Worm (Caenorhabditis elegans): ENCODE measurements around the gene vps-36.

The vps-36 gene

ce11 chrV:10960544-10960943 lies at the start of gene vps-36:
TSS of gene vps-36 (minus strand) at chrV:10960669.
- TF ChIP-seq T22C8.4 (GFP tag; IDR thresholded peaks at IDR 0.05), result no peak

ce11 chrV:11009124-11009524 lies 48.7 kb upstream of the vps-36 start:
- TF ChIP-seq ztf-29 (GFP tag; IDR thresholded peaks at IDR 0.05) (no peak), klf-2 (GFP tag; conservative IDR thresholded peaks at IDR 0.05) (no peak), T22C8.4 (GFP tag; IDR thresholded peaks at IDR 0.05) (no peak), cog-1 (tag; optimal IDR thresholded peaks at IDR 0.05) (no peak), tab-1 (GFP tag; IDR thresholded peaks at IDR 0.05) (no peak)

ce11 chrV:11007651-11008050 lies 47.2 kb upstream of the vps-36 start:
- TF ChIP-seq ref-1 (GFP tag; conservative IDR thresholded peaks at IDR 0.05) (no peak), ztf-29 (GFP tag; IDR thresholded peaks at IDR 0.05) (no peak), T22C8.4 (GFP tag; IDR thresholded peaks at IDR 0.05) (no peak), flt-1 (GFP tag; IDR thresholded peaks at IDR 0.05) (no peak), tab-1 (GFP tag; IDR thresholded peaks at IDR 0.05) (no peak), cog-1 (tag; optimal IDR thresholded peaks at IDR 0.05) (no peak), med-1 (GFP tag; optimal IDR thresholded peaks at IDR 0.05; ENCODE audit: insufficient read depth) (no peak), ztf-23 (GFP tag; IDR thresholded peaks at IDR 0.05) (no peak), klf-2 (GFP tag; conservative IDR thresholded peaks at IDR 0.05) (no peak)

- TF ChIP-seq ref-1 (GFP tag; conservative IDR thresholded peaks at IDR 0.05) (no peak), flt-1 (GFP tag; IDR thresholded peaks at IDR 0.05) (no peak), T22C8.4 (GFP tag; IDR thresholded peaks at IDR 0.05) (no peak), ztf-23 (GFP tag; IDR thresholded peaks at IDR 0.05) (no peak), klf-2 (GFP tag; conservative IDR thresholded peaks at IDR 0.05) (no peak)
Measured at ce11 chrV:11004094-11004493, 43.6 kb upstream of the vps-36 start.

ce11 chrV:11002434-11002833 lies 42.0 kb upstream of the vps-36 start, which contains the start of gene F53B7.4:
TSS of gene F53B7.4 (minus strand) at chrV:11002534.
- TF ChIP-seq ztf-23 (GFP tag; IDR thresholded peaks at IDR 0.05) (no peak), med-1 (GFP tag; optimal IDR thresholded peaks at IDR 0.05; ENCODE audit: insufficient read depth) (no peak), cog-1 (tag; optimal IDR thresholded peaks at IDR 0.05) (no peak), tab-1 (GFP tag; IDR thresholded peaks at IDR 0.05) (no peak), ztf-29 (GFP tag; IDR thresholded peaks at IDR 0.05) (no peak), klf-2 (GFP tag; conservative IDR thresholded peaks at IDR 0.05) (no peak), T22C8.4 (GFP tag; IDR thresholded peaks at IDR 0.05) (no peak), ref-1 (GFP tag; conservative IDR thresholded peaks at IDR 0.05) (no peak), flt-1 (GFP tag; IDR thresholded peaks at IDR 0.05) (no peak)

ce11 chrV:11000650-11001049 lies 40.2 kb upstream of the vps-36 start, which contains the start of gene isy-1:
TSS of gene isy-1 (minus strand) at chrV:11000699.
- TF ChIP-seq ztf-29 (GFP tag; IDR thresholded peaks at IDR 0.05) (no peak), ztf-23 (GFP tag; IDR thresholded peaks at IDR 0.05) (peak; percentile 82)

- no peak for TF ChIP-seq klf-2 (GFP tag; conservative IDR thresholded peaks at IDR 0.05)
- no peak for TF ChIP-seq med-1 (GFP tag; optimal IDR thresholded peaks at IDR 0.05; ENCODE audit: insufficient read depth)
- no peak for TF ChIP-seq cog-1 (tag; optimal IDR thresholded peaks at IDR 0.05)
- TF ChIP-seq tab-1 (GFP tag; IDR thresholded peaks at IDR 0.05), result no peak
- TF ChIP-seq ztf-23 (GFP tag; IDR thresholded peaks at IDR 0.05), result no peak
- no peak for TF ChIP-seq ref-1 (GFP tag; conservative IDR thresholded peaks at IDR 0.05)
- no peak for TF ChIP-seq ztf-29 (GFP tag; IDR thresholded peaks at IDR 0.05)
- no peak for TF ChIP-seq flt-1 (GFP tag; IDR thresholded peaks at IDR 0.05)
- TF ChIP-seq T22C8.4 (GFP tag; IDR thresholded peaks at IDR 0.05), result no peak
Measured at ce11 chrV:10998797-10999196, 38.3 kb upstream of the vps-36 start, which contains the start of gene F53B7.7. TSS of gene F53B7.7 (plus strand) at chrV:10999097.

ce11 chrV:10991789-10992188 lies 31.3 kb upstream of the vps-36 start, which contains the start of gene frpr-9:
TSS of gene frpr-9 (plus strand) at chrV:10992089.
- TF ChIP-seq ref-1 (GFP tag; conservative IDR thresholded peaks at IDR 0.05) (no peak), ztf-29 (GFP tag; IDR thresholded peaks at IDR 0.05) (no peak), cog-1 (tag; optimal IDR thresholded peaks at IDR 0.05) (no peak), flt-1 (GFP tag; IDR thresholded peaks at IDR 0.05) (no peak), T22C8.4 (GFP tag; IDR thresholded peaks at IDR 0.05) (no peak), tab-1 (GFP tag; IDR thresholded peaks at IDR 0.05) (no peak), klf-2 (GFP tag; conservative IDR thresholded peaks at IDR 0.05) (no peak), ztf-23 (GFP tag; IDR thresholded peaks at IDR 0.05) (no peak), med-1 (GFP tag; optimal IDR thresholded peaks at IDR 0.05; ENCODE audit: insufficient read depth) (no peak)

- no peak for TF ChIP-seq cog-1 (tag; optimal IDR thresholded peaks at IDR 0.05)
- no peak for TF ChIP-seq med-1 (GFP tag; optimal IDR thresholded peaks at IDR 0.05; ENCODE audit: insufficient read depth)
- TF ChIP-seq ref-1 (GFP tag; conservative IDR thresholded peaks at IDR 0.05), result no peak
- TF ChIP-seq klf-2 (GFP tag; conservative IDR thresholded peaks at IDR 0.05), result no peak
- no peak for TF ChIP-seq tab-1 (GFP tag; IDR thresholded peaks at IDR 0.05)
- no peak for TF ChIP-seq flt-1 (GFP tag; IDR thresholded peaks at IDR 0.05)
Measured at ce11 chrV:10981113-10981512, 20.6 kb upstream of the vps-36 start, which contains the start of gene fig-1. TSS of gene fig-1 (minus strand) at chrV:10981213.

- TF ChIP-seq ztf-23 (GFP tag; IDR thresholded peaks at IDR 0.05), result no peak
- TF ChIP-seq klf-2 (GFP tag; conservative IDR thresholded peaks at IDR 0.05), result no peak
- TF ChIP-seq T22C8.4 (GFP tag; IDR thresholded peaks at IDR 0.05), result no peak
- no peak for TF ChIP-seq tab-1 (GFP tag; IDR thresholded peaks at IDR 0.05)
- TF ChIP-seq cog-1 (tag; optimal IDR thresholded peaks at IDR 0.05), result no peak
- TF ChIP-seq flt-1 (GFP tag; IDR thresholded peaks at IDR 0.05), result no peak
- TF ChIP-seq med-1 (GFP tag; optimal IDR thresholded peaks at IDR 0.05; ENCODE audit: insufficient read depth), result no peak
- no peak for TF ChIP-seq ztf-29 (GFP tag; IDR thresholded peaks at IDR 0.05)
- no peak for TF ChIP-seq ref-1 (GFP tag; conservative IDR thresholded peaks at IDR 0.05)
Measured at ce11 chrV:10975091-10975490, 14.6 kb upstream of the vps-36 start.

ce11 chrV:10970930-10971329 lies 10.5 kb upstream of the vps-36 start:
- no peak for TF ChIP-seq klf-2 (GFP tag; conservative IDR thresholded peaks at IDR 0.05)
- no peak for TF ChIP-seq ztf-23 (GFP tag; IDR thresholded peaks at IDR 0.05)
- TF ChIP-seq tab-1 (GFP tag; IDR thresholded peaks at IDR 0.05), result no peak
- no peak for TF ChIP-seq ztf-29 (GFP tag; IDR thresholded peaks at IDR 0.05)
- no peak for TF ChIP-seq cog-1 (tag; optimal IDR thresholded peaks at IDR 0.05)
- TF ChIP-seq T22C8.4 (GFP tag; IDR thresholded peaks at IDR 0.05), result no peak
